Fruit fly (Drosophila melanogaster) whole organism, embryonic: ENCODE data around the gene ebd1.

ENCODE experiments used
- Bdp1 ChIP-seq: fragments of 200-800 bp; sonication (Bioruptor generic); optimal IDR thresholded peaks from 3 replicates; lab custom pipeline; 2016; ENCODE audit warnings: missing biosample characterization, missing genetic modification characterization
- CG11093 ChIP-seq: fragments of 200-800 bp; sonication (Bioruptor generic); IDR thresholded peaks from 3 replicates; pipeline ENCODE4 v1.3.6; 2022; ENCODE audit warnings: missing biosample characterization, missing genetic modification characterization
- CG13296 ChIP-seq: fragments of 200-800 bp; sonication (Bioruptor generic); optimal IDR thresholded peaks from 3 replicates; lab custom pipeline; 2018; ENCODE audit warnings: missing biosample characterization, mild to moderate bottlenecking, missing genetic modification characterization
- CG17568 ChIP-seq: fragments of 200-800 bp; sonication (Bioruptor generic); optimal IDR thresholded peaks from 2 replicates; lab custom pipeline; 2018; ENCODE audit warnings: missing biosample characterization, mild to moderate bottlenecking, missing genetic modification characterization, moderate library complexity
- CG18619 ChIP-seq: fragments of 200-800 bp; sonication (Bioruptor generic); optimal IDR thresholded peaks from 3 replicates; lab custom pipeline; 2017; ENCODE audit warnings: missing biosample characterization, mild to moderate bottlenecking, missing genetic modification characterization
- CG2116 ChIP-seq: fragments of 200-800 bp; sonication (Bioruptor generic); optimal IDR thresholded peaks from 3 replicates; lab custom pipeline; 2018; ENCODE audit warnings: missing biosample characterization, mild to moderate bottlenecking, missing genetic modification characterization
- CG2120 ChIP-seq: fragments of 200-800 bp; sonication (Bioruptor generic); optimal IDR thresholded peaks from 3 replicates; lab custom pipeline; 2016; ENCODE audit warnings: missing biosample characterization, missing genetic modification characterization
- CG2129 ChIP-seq: fragments of 200-800 bp; sonication (Bioruptor generic); IDR thresholded peaks from 2 replicates; pipeline ENCODE4 v1.3.6; 2022; ENCODE audit warnings: missing biosample characterization, missing genetic modification characterization; ENCODE audit not compliant: partially characterized antibody
- CG2199 ChIP-seq: fragments of 200-800 bp; sonication (Bioruptor generic); IDR thresholded peaks from 3 replicates; pipeline ENCODE4 v1.3.6; 2022; ENCODE audit warnings: missing biosample characterization, missing genetic modification characterization
- CG2712 ChIP-seq: fragments of 200-800 bp; optimal IDR thresholded peaks from 3 replicates; lab custom pipeline; 2019; ENCODE audit warnings: missing biosample characterization, mild to moderate bottlenecking, missing genetic modification characterization, moderate library complexity
- CG31388 ChIP-seq: fragments of 200-800 bp; sonication (Bioruptor generic); optimal IDR thresholded peaks from 2 replicates; lab custom pipeline; 2016; ENCODE audit warnings: missing biosample characterization, missing genetic modification characterization
- CG32772 ChIP-seq: fragments of 200-800 bp; sonication (Bioruptor generic); IDR thresholded peaks from 2 replicates; pipeline ENCODE4 v1.3.6; 2022; ENCODE audit warnings: missing biosample characterization, missing genetic modification characterization
- CG33213 ChIP-seq: fragments of 200-800 bp; sonication (Bioruptor generic); optimal IDR thresholded peaks from 3 replicates; lab custom pipeline; 2016; ENCODE audit warnings: missing biosample characterization, missing genetic modification characterization
- CG34422 ChIP-seq: fragments of 200-800 bp; sonication (Bioruptor generic); IDR thresholded peaks from 3 replicates; pipeline ENCODE4 v1.3.6; 2022; ENCODE audit warnings: missing biosample characterization, missing genetic modification characterization
- CG4730 ChIP-seq: fragments of 200-800 bp; sonication (Bioruptor generic); IDR thresholded peaks from 2 replicates; pipeline ENCODE4 v1.3.6; 2022; ENCODE audit warnings: missing biosample characterization, missing genetic modification characterization
- CG5180 ChIP-seq: fragments of 200-800 bp; sonication (Bioruptor generic); optimal IDR thresholded peaks from 3 replicates; lab custom pipeline; 2017; ENCODE audit warnings: missing biosample characterization, missing genetic modification characterization, mild to moderate bottlenecking, moderate library complexity, missing genetic modification reagents
- CG5245 ChIP-seq: fragments of 200-800 bp; sonication (Bioruptor generic); optimal IDR thresholded peaks from 3 replicates; lab custom pipeline; 2016; ENCODE audit warnings: missing biosample characterization, missing genetic modification characterization
- CG6654 ChIP-seq: fragments of 200-800 bp; sonication (Bioruptor generic); optimal IDR thresholded peaks from 2 replicates; lab custom pipeline; 2017; ENCODE audit warnings: missing biosample characterization, mild to moderate bottlenecking, missing genetic modification characterization
- CG7357 ChIP-seq: fragments of 200-800 bp; sonication (Bioruptor generic); IDR thresholded peaks from 3 replicates; pipeline ENCODE4 v1.3.6; 2022; ENCODE audit warnings: missing biosample characterization, missing genetic modification characterization
- CG7745 ChIP-seq: fragments of 200-800 bp; sonication (Bioruptor generic); optimal IDR thresholded peaks from 2 replicates; lab custom pipeline; 2018; ENCODE audit warnings: missing biosample characterization, mild to moderate bottlenecking, missing genetic modification characterization, moderate library complexity
- Camta ChIP-seq: fragments of 200-800 bp; sonication (Bioruptor generic); optimal IDR thresholded peaks from 2 replicates; lab custom pipeline; 2016; ENCODE audit warnings: missing biosample characterization, missing genetic modification characterization
- Doc3 ChIP-seq: fragments of 200-800 bp; sonication (Bioruptor generic); IDR thresholded peaks from 3 replicates; pipeline ENCODE4 v1.3.6; 2022; ENCODE audit warnings: missing biosample characterization, missing genetic modification characterization; ENCODE audit not compliant: partially characterized antibody
- Fer1 ChIP-seq: fragments of 200-800 bp; sonication (Bioruptor generic); optimal IDR thresholded peaks from 2 replicates; lab custom pipeline; 2017; ENCODE audit warnings: missing biosample characterization, mild to moderate bottlenecking, missing genetic modification characterization
- HLH3B ChIP-seq: fragments of 200-800 bp; sonication (Bioruptor generic); IDR thresholded peaks from 2 replicates; pipeline ENCODE4 v1.3.6; 2022; ENCODE audit warnings: missing biosample characterization, missing genetic modification characterization
- Hmr ChIP-seq: fragments of 200-800 bp; sonication (Bioruptor generic); optimal IDR thresholded peaks from 3 replicates; lab custom pipeline; 2017; ENCODE audit warnings: mild to moderate bottlenecking, missing biosample characterization, missing genetic modification reagents, missing genetic modification characterization
- Mrtf ChIP-seq: fragments of 200-800 bp; sonication (Bioruptor generic); IDR thresholded peaks from 3 replicates; pipeline ENCODE4 v1.3.6; 2022; ENCODE audit warnings: missing biosample characterization, missing genetic modification characterization
- NC2α ChIP-seq: fragments of 200-800 bp; sonication (Bioruptor generic); optimal IDR thresholded peaks from 2 replicates; lab custom pipeline; 2016; ENCODE audit warnings: missing biosample characterization, missing genetic modification characterization
- Opbp ChIP-seq: fragments of 200-800 bp; sonication (Bioruptor generic); IDR thresholded peaks from 3 replicates; pipeline ENCODE4 v1.3.6; 2022; ENCODE audit warnings: missing biosample characterization, missing genetic modification characterization; ENCODE audit not compliant: partially characterized antibody
- YL-1 ChIP-seq: fragments of 200-800 bp; sonication (Bioruptor generic); optimal IDR thresholded peaks from 3 replicates; lab custom pipeline; 2017; ENCODE audit warnings: missing biosample characterization, mild to moderate bottlenecking, missing genetic modification characterization
- abd-A ChIP-seq: fragments of 200-800 bp; sonication (Bioruptor generic); optimal IDR thresholded peaks from 3 replicates; lab custom pipeline; 2019; ENCODE audit warnings: missing biosample characterization, mild to moderate bottlenecking, missing genetic modification characterization, moderate library complexity
- bcd ChIP-seq: fragments of 200-800 bp; sonication (Bioruptor generic); optimal IDR thresholded peaks from 2 replicates; lab custom pipeline; 2017; ENCODE audit warnings: missing biosample characterization, mild to moderate bottlenecking, missing genetic modification characterization
- br ChIP-seq: fragments of >200 bp; optimal IDR thresholded peaks from 2 replicates; lab custom pipeline; 2017
- btn ChIP-seq: fragments of 200-800 bp; sonication (Bioruptor generic); optimal IDR thresholded peaks from 2 replicates; lab custom pipeline; 2016; ENCODE audit warnings: missing biosample characterization, missing genetic modification characterization
- cad ChIP-seq: fragments of >200 bp; optimal IDR thresholded peaks from 2 replicates; lab custom pipeline; 2017; ENCODE audit warnings: missing biosample characterization, missing genetic modification characterization
- dan ChIP-seq: fragments of 200-800 bp; sonication (Bioruptor generic); IDR thresholded peaks from 2 replicates; pipeline ENCODE4 v1.3.6; 2022; ENCODE audit warnings: missing biosample characterization, missing genetic modification characterization
- hb ChIP-seq: fragments of 200-800 bp; sonication (Bioruptor generic); IDR thresholded peaks from 3 replicates; pipeline ENCODE4 v1.3.6; 2022; ENCODE audit warnings: missing biosample characterization, missing genetic modification characterization; ENCODE audit not compliant: partially characterized antibody
- hkb ChIP-seq, 2 experiments: fragments of 200-800 bp in 1 of 2; fragments of >200 bp in 1 of 2; sonication (Bioruptor generic) in 1 of 2; IDR thresholded peaks in 1 of 2; optimal IDR thresholded peaks in 1 of 2; 2 replicates each; pipeline versions ENCODE4 v1.3.6 to Lab custom; 2017 to 2022; ENCODE audit warnings: missing biosample characterization in 1 of 2, missing genetic modification characterization in 1 of 2
- insv ChIP-seq, 2 experiments: fragments of 200-800 bp; sonication (Bioruptor generic); optimal IDR thresholded peaks; 3 replicates each; lab custom pipeline; 2016 to 2018; ENCODE audit warnings: missing biosample characterization in 2 of 2, missing genetic modification characterization in 2 of 2
- jing ChIP-seq: fragments of 200-800 bp; sonication (Bioruptor generic); optimal IDR thresholded peaks from 2 replicates; lab custom pipeline; 2018; ENCODE audit warnings: missing biosample characterization, mild to moderate bottlenecking, missing genetic modification characterization
- ken ChIP-seq: fragments of 200-800 bp; sonication (Bioruptor generic); IDR thresholded peaks from 3 replicates; pipeline ENCODE4 v1.3.6; 2022; ENCODE audit warnings: missing biosample characterization, missing genetic modification characterization
- lab ChIP-seq: fragments of 200-800 bp; sonication (Bioruptor generic); optimal IDR thresholded peaks from 3 replicates; lab custom pipeline; 2017; ENCODE audit warnings: missing biosample characterization, missing genetic modification characterization, mild to moderate bottlenecking, moderate library complexity, missing genetic modification reagents
- lilli ChIP-seq: fragments of 200-800 bp; sonication (Bioruptor generic); optimal IDR thresholded peaks from 3 replicates; lab custom pipeline; 2016; ENCODE audit warnings: missing biosample characterization, missing genetic modification characterization
- prd ChIP-seq, 3 experiments: fragments of >200 bp in 2 of 3; fragments of 200-800 bp in 1 of 3; sonication (Bioruptor generic) in 1 of 3; optimal IDR thresholded peaks in 2 of 3; IDR thresholded peaks in 1 of 3; 2 replicates in 2 of 3; 3 replicates in 1 of 3; pipeline versions ENCODE4 v1.3.6 to Lab custom; 2017 to 2022; ENCODE audit warnings: missing biosample characterization in 1 of 3, missing genetic modification characterization in 1 of 3
- rib ChIP-seq: fragments of 200-800 bp; sonication (Bioruptor generic); IDR thresholded peaks from 2 replicates; pipeline ENCODE4 v1.3.6; 2022; ENCODE audit warnings: missing biosample characterization, missing genetic modification characterization
- sens ChIP-seq: fragments of 200-800 bp; sonication (Bioruptor generic); peaks from one replicate; lab custom pipeline; 2016; ENCODE audit warnings: missing biosample characterization, missing genetic modification characterization
- so ChIP-seq: fragments of 200-800 bp; sonication (Bioruptor generic); IDR thresholded peaks from 3 replicates; pipeline ENCODE4 v1.3.6; 2022; ENCODE audit warnings: missing biosample characterization, missing genetic modification characterization
- tin ChIP-seq: fragments of 200-800 bp; sonication (Bioruptor generic); optimal IDR thresholded peaks from 3 replicates; lab custom pipeline; 2016; ENCODE audit warnings: missing biosample characterization, missing genetic modification characterization
- tna ChIP-seq: fragments of 200-800 bp; sonication (Bioruptor generic); IDR thresholded peaks from 2 replicates; pipeline ENCODE4 v1.3.6; 2022; ENCODE audit warnings: missing biosample characterization, missing genetic modification characterization; ENCODE audit not compliant: partially characterized antibody
- trh ChIP-seq: fragments of 200-800 bp; sonication (Bioruptor generic); optimal IDR thresholded peaks from 2 replicates; lab custom pipeline; 2016; ENCODE audit warnings: missing biosample characterization, missing genetic modification characterization
- vfl ChIP-seq: fragments of 200-800 bp; sonication (Bioruptor generic); optimal IDR thresholded peaks from 2 replicates; lab custom pipeline; 2016; ENCODE audit warnings: missing biosample characterization, missing genetic modification characterization
- zen2 ChIP-seq: fragments of 200-800 bp; sonication (Bioruptor generic); IDR thresholded peaks from 3 replicates; pipeline ENCODE4 v1.3.6; 2022; ENCODE audit warnings: missing biosample characterization, missing genetic modification characterization; ENCODE audit not compliant: partially characterized antibody

The ebd1 gene

DNA sequence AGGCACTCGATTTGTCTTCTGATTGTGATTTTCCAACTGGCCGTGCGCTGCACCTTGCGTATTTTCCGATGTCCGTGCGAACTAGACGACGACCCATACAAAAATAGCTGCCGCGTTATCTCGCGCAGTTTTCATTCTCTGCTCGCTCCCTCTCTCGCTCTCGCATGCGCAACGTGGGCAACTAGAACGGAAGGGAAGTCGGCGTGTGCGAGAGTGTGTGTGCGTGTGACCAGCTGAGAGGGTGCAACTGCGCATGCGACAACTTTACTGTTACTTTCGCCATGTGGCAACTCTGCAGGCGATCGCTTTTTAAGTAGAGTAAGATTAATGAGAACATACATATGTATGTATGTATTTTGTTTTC, at the start of gene ebd1 (continued):
- TF ChIP-seq lab (GFP tag; lab: Kevin White, UChicago), result peak; percentile 44
- no peak for TF ChIP-seq cad (GFP tag; lab: Kevin White, UChicago)
- TF ChIP-seq insv (GFP tag; optimal IDR thresholded peaks at IDR 0.05; lab: Kevin White, UChicago), result peak in 1 of 2 experiments; percentile 68
- no peak for TF ChIP-seq NC2α (GFP tag; lab: Kevin White, UChicago)
- TF ChIP-seq CG7745 (tag; lab: Kevin White, UChicago), result no peak
- TF ChIP-seq rib (GFP tag; lab: Robert Waterston, UW), result no peak
- no peak for TF ChIP-seq vfl (GFP tag; lab: Kevin White, UChicago)
- no peak for TF ChIP-seq Mrtf (GFP tag; lab: Robert Waterston, UW)
- TF ChIP-seq CG33213 (GFP tag; lab: Kevin White, UChicago), result no peak
- TF ChIP-seq YL-1 (GFP tag; lab: Kevin White, UChicago), result peak; percentile 70
- TF ChIP-seq zen2 (GFP tag; lab: Robert Waterston, UW), result 0 out of 3 replicates have a peak, but pooled peaks have one; percentile 6
- no peak for TF ChIP-seq CG32772 (GFP tag; lab: Robert Waterston, UW)
- TF ChIP-seq Bdp1 (GFP tag; lab: Kevin White, UChicago), result no peak
- TF ChIP-seq CG2712 (tag; lab: Kevin White, UChicago), result peak; percentile 24
- TF ChIP-seq tna, result no peak
- TF ChIP-seq abd-A (tag; lab: Kevin White, UChicago), result no peak
- no peak for TF ChIP-seq CG6654 (GFP tag; lab: Kevin White, UChicago)
- no peak for TF ChIP-seq lilli (GFP tag; lab: Kevin White, UChicago)
- TF ChIP-seq CG17568 (GFP tag; lab: Kevin White, UChicago), result no peak
- TF ChIP-seq CG13296 (GFP tag; lab: Kevin White, UChicago), result no peak
- no peak for TF ChIP-seq bcd (GFP tag; lab: Kevin White, UChicago)
- no peak for TF ChIP-seq br (lab: Kevin White, UChicago)
- TF ChIP-seq jing (GFP tag; lab: Kevin White, UChicago), result no peak
- peak; percentile 7; the same call in 1 of the 2 replicates for TF ChIP-seq HLH3B (GFP tag; lab: Robert Waterston, UW)
- no peak for TF ChIP-seq tin (GFP tag; lab: Kevin White, UChicago)
- no peak for TF ChIP-seq CG7357 (GFP tag; lab: Robert Waterston, UW)
- TF ChIP-seq CG5180 (GFP tag; lab: Kevin White, UChicago), result no peak
- no peak for TF ChIP-seq Camta (GFP tag; lab: Kevin White, UChicago)
- TF ChIP-seq CG34422 (GFP tag; lab: Robert Waterston, UW), result no peak
- no peak for TF ChIP-seq CG18619 (GFP tag; lab: Kevin White, UChicago)
- TF ChIP-seq CG5245 (GFP tag; lab: Kevin White, UChicago), result no peak
- peak; percentile 34 for TF ChIP-seq sens (GFP tag; lab: Kevin White, UChicago)
- no peak for TF ChIP-seq prd (optimal IDR thresholded peaks at IDR 0.05; lab: Kevin White, UChicago)
- TF ChIP-seq prd (GFP tag; IDR thresholded peaks at IDR 0.05; lab: Robert Waterston, UW), result no peak
- no peak for TF ChIP-seq hb (GFP tag; lab: Robert Waterston, UW)
- TF ChIP-seq CG2116 (GFP tag; lab: Kevin White, UChicago), result no peak
- TF ChIP-seq so (GFP tag; lab: Robert Waterston, UW), result no peak; the same call in 2 of the 3 replicates
- TF ChIP-seq CG11093, result no peak
- no peak for TF ChIP-seq CG4730 (GFP tag; lab: Robert Waterston, UW)
- no peak for TF ChIP-seq dan
- TF ChIP-seq CG2120 (GFP tag; lab: Kevin White, UChicago), result no peak
- TF ChIP-seq CG2199 (GFP tag; lab: Robert Waterston, UW), result 0 out of 3 replicates have a peak, but pooled peaks have one; percentile 49
- no peak for TF ChIP-seq CG2129 (GFP tag; lab: Robert Waterston, UW)
- no peak for TF ChIP-seq Fer1 (GFP tag; lab: Kevin White, UChicago)
- TF ChIP-seq hkb (optimal IDR thresholded peaks at IDR 0.05; lab: Kevin White, UChicago), result no peak
- no peak for TF ChIP-seq hkb (GFP tag; IDR thresholded peaks at IDR 0.05; lab: Robert Waterston, UW)
- no peak for TF ChIP-seq CG31388 (GFP tag; lab: Kevin White, UChicago)
- TF ChIP-seq ken (GFP tag; lab: Robert Waterston, UW), result no peak
- TF ChIP-seq Doc3 (GFP tag; lab: Robert Waterston, UW), result no peak
- TF ChIP-seq btn (GFP tag; lab: Kevin White, UChicago), result no peak
- no peak for TF ChIP-seq trh
- no peak for TF ChIP-seq Hmr (GFP tag; lab: Kevin White, UChicago)
- TF ChIP-seq Opbp (GFP tag; lab: Robert Waterston, UW), result no peak; the same call in 2 of the 3 replicates
